Worm (Caenorhabditis elegans): ENCODE data around the gene T28C12.15.

ce11 chrV:6270552-6270951, 51.0 kb downstream of the T28C12.15 start, which contains the start of gene F31F7.2:
- TF ChIP-seq F33H1.4 (GFP tag; IDR thresholded peaks at IDR 0.05) = no peak
- no peak for TF ChIP-seq hlh-12 (tag; optimal IDR thresholded peaks at IDR 0.05)
- TF ChIP-seq sptf-2 (GFP tag; optimal IDR thresholded peaks at IDR 0.05) = no peak
- TF ChIP-seq snpc-4 (GFP tag; optimal IDR thresholded peaks at IDR 0.05) = no peak
- TF ChIP-seq snpc-4 (tag; optimal IDR thresholded peaks at IDR 0.05) = no peak
- TF ChIP-seq ztf-3 (GFP tag; optimal IDR thresholded peaks at IDR 0.05) = no peak
- no peak for TF ChIP-seq madf-6 (GFP tag; IDR thresholded peaks at IDR 0.05)
- TF ChIP-seq ceh-40 (GFP tag; IDR thresholded peaks at IDR 0.05) = no peak
- no peak for TF ChIP-seq ceh-58 (GFP tag; IDR thresholded peaks at IDR 0.05)
- TF ChIP-seq nfya-2 (GFP tag; IDR thresholded peaks at IDR 0.05) = no peak
